Worm (Caenorhabditis elegans): ENCODE data around the gene srx-54.

DNA sequence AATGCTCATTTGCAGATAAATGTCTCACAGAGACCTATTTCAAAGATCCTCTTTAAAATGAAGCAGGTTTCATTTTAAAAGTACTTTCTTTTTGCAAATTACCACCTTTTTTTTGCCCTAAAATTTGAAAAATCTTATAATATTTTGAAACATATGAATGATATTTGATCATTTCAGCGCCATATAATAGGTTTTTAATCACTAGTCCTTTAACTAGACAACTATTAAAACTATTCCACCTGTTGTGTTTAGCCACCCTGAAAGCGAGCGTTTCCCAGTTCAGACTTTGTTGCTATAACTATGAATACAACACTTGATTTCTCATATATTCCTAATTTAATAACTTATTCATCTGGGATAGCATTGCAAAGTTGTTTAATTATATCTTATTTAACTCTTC lies 16.7 kb downstream of the srx-54 start, which contains the start of gene srz-95:
- no peak for TF ChIP-seq pbrm-1 (GFP tag; IDR thresholded peaks at IDR 0.05)
- no peak for TF ChIP-seq nhr-90 (tag; optimal IDR thresholded peaks at IDR 0.05)
- TF ChIP-seq ama-1 (optimal IDR thresholded peaks at IDR 0.05) = no peak
- TF ChIP-seq ama-1 (GFP tag; optimal IDR thresholded peaks at IDR 0.05) = no peak
- TF ChIP-seq mel-28 (tag; optimal IDR thresholded peaks at IDR 0.05; ENCODE audit: borderline replicate concordance) = no peak
- no peak for TF ChIP-seq aptf-3 (GFP tag; IDR thresholded peaks at IDR 0.05)
- TF ChIP-seq Y56A3A.18 (GFP tag; IDR thresholded peaks at IDR 0.05) = no peak
- no peak for TF ChIP-seq ceh-79 (tag; optimal IDR thresholded peaks at IDR 0.05)
- TF ChIP-seq bed-2 (GFP tag; IDR thresholded peaks at IDR 0.05) = no peak
- no peak for TF ChIP-seq ets-4 (GFP tag; optimal IDR thresholded peaks at IDR 0.05)
- no peak for TF ChIP-seq F39B2.1 (GFP tag; IDR thresholded peaks at IDR 0.05)
- no peak for TF ChIP-seq ztf-6 (GFP tag; IDR thresholded peaks at IDR 0.05)
